Fruit fly (Drosophila melanogaster): Measurements from ENCODE around the gene CG5863.

The CG5863 gene

dm6 chr3R:17426265-17426664, 15.4 kb downstream of the CG5863 start:
- no peak for TF ChIP-seq CG15710 (tag; optimal IDR thresholded peaks at IDR 0.05)
- TF ChIP-seq CG32121 (GFP tag; IDR thresholded peaks at IDR 0.05), result no peak
- no peak for TF ChIP-seq CG8159 (tag; optimal IDR thresholded peaks at IDR 0.05)
- no peak for TF ChIP-seq Pif1B (GFP tag; optimal IDR thresholded peaks at IDR 0.05)
- TF ChIP-seq rn (GFP tag; IDR thresholded peaks at IDR 0.05), result no peak
- TF ChIP-seq fd96Ca (GFP tag; IDR thresholded peaks at IDR 0.05), result no peak
- TF ChIP-seq CG9948 (tag; optimal IDR thresholded peaks at IDR 0.05), result no peak
- no peak for TF ChIP-seq EcR (GFP tag; optimal IDR thresholded peaks at IDR 0.05)
- TF ChIP-seq Ets98B (GFP tag; IDR thresholded peaks at IDR 0.05), result no peak
- no peak for TF ChIP-seq Pif1A (GFP tag; optimal IDR thresholded peaks at IDR 0.05)
- TF ChIP-seq CG12605 (GFP tag; IDR thresholded peaks at IDR 0.05), result no peak
- TF ChIP-seq CG17806 (tag; optimal IDR thresholded peaks at IDR 0.05), result no peak
- TF ChIP-seq CG14655 (GFP tag; optimal IDR thresholded peaks at IDR 0.05), result no peak
- TF ChIP-seq CG10348 (GFP tag; IDR thresholded peaks at IDR 0.05), result no peak
- no peak for TF ChIP-seq CG8301 (tag; optimal IDR thresholded peaks at IDR 0.05)
- TF ChIP-seq Snoo (tag; optimal IDR thresholded peaks at IDR 0.05), result no peak
- no peak for TF ChIP-seq gl (tag; optimal IDR thresholded peaks at IDR 0.05)
- TF ChIP-seq CG34367 (tag; optimal IDR thresholded peaks at IDR 0.05), result no peak
- no peak for TF ChIP-seq CG13204 (GFP tag; optimal IDR thresholded peaks at IDR 0.05)

- TF ChIP-seq EcR (GFP tag; optimal IDR thresholded peaks at IDR 0.05), result no peak
- no peak for TF ChIP-seq Snoo (tag; optimal IDR thresholded peaks at IDR 0.05)
- no peak for TF ChIP-seq rn (GFP tag; IDR thresholded peaks at IDR 0.05)
- no peak for TF ChIP-seq CG13204 (GFP tag; optimal IDR thresholded peaks at IDR 0.05)
- TF ChIP-seq CG14655 (GFP tag; optimal IDR thresholded peaks at IDR 0.05), result peak; percentile 41
- no peak for TF ChIP-seq CG10348 (GFP tag; IDR thresholded peaks at IDR 0.05)
- no peak for TF ChIP-seq D1 (tag; optimal IDR thresholded peaks at IDR 0.05)
- no peak for TF ChIP-seq CG15710 (tag; optimal IDR thresholded peaks at IDR 0.05)
- TF ChIP-seq CG34367 (tag; optimal IDR thresholded peaks at IDR 0.05), result no peak
- no peak for TF ChIP-seq gl (tag; optimal IDR thresholded peaks at IDR 0.05)
- TF ChIP-seq Ets98B (GFP tag; IDR thresholded peaks at IDR 0.05), result peak; percentile 64
- TF ChIP-seq fd96Ca (GFP tag; IDR thresholded peaks at IDR 0.05), result no peak; the same call in 2 of the 3 replicates
- TF ChIP-seq Pif1B (GFP tag; optimal IDR thresholded peaks at IDR 0.05), result no peak
- peak; percentile 60 for TF ChIP-seq CG32121 (GFP tag; IDR thresholded peaks at IDR 0.05)
- TF ChIP-seq Pif1A (GFP tag; optimal IDR thresholded peaks at IDR 0.05), result no peak
- TF ChIP-seq CG17806 (tag; optimal IDR thresholded peaks at IDR 0.05), result no peak
- TF ChIP-seq CG4496 (GFP tag; IDR thresholded peaks at IDR 0.05), result peak; percentile 74; the same call in 2 of the 3 replicates
- TF ChIP-seq CG8159 (tag; optimal IDR thresholded peaks at IDR 0.05), result no peak
- TF ChIP-seq CG9948 (tag; optimal IDR thresholded peaks at IDR 0.05), result no peak
- TF ChIP-seq CG8301 (tag; optimal IDR thresholded peaks at IDR 0.05), result peak; percentile 58
- no peak for TF ChIP-seq CG12605 (GFP tag; IDR thresholded peaks at IDR 0.05)
Measured at dm6 chr3R:17430481-17430880, 19.6 kb downstream of the CG5863 start.

DNA sequence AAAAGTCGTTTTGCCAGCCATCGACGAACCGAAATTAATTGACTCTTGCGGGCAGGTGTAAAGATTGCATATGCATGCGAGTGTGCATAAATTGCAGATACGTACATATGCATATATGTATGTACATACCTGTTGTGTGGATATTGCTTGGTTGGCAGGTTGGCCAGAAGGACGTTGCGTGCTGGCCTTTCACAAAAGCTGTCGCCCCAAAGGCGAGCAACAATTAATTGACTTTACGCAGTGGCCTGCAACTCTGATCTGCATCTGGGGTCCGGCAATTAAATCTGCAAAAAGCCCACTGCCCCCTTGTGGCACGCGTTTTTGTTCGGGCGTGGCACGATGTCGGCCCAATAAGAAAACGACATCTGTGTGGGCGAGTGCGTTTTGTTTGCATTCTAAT, 22.2 kb downstream of the CG5863 start:
- no peak for TF ChIP-seq CG4496 (GFP tag; IDR thresholded peaks at IDR 0.05)
- no peak for TF ChIP-seq CG8159 (tag; optimal IDR thresholded peaks at IDR 0.05)
- no peak for TF ChIP-seq gl (tag; optimal IDR thresholded peaks at IDR 0.05)
- TF ChIP-seq CG13204 (GFP tag; optimal IDR thresholded peaks at IDR 0.05), result no peak
- TF ChIP-seq Snoo (tag; optimal IDR thresholded peaks at IDR 0.05), result no peak
- no peak for TF ChIP-seq CG8301 (tag; optimal IDR thresholded peaks at IDR 0.05)
- TF ChIP-seq Pif1A (GFP tag; optimal IDR thresholded peaks at IDR 0.05), result no peak
- no peak for TF ChIP-seq CG10348 (GFP tag; IDR thresholded peaks at IDR 0.05)
- no peak for TF ChIP-seq CG9948 (tag; optimal IDR thresholded peaks at IDR 0.05)
- no peak for TF ChIP-seq fd96Ca (GFP tag; IDR thresholded peaks at IDR 0.05)
- TF ChIP-seq CG32121 (GFP tag; IDR thresholded peaks at IDR 0.05), result no peak
- no peak for TF ChIP-seq EcR (GFP tag; optimal IDR thresholded peaks at IDR 0.05)
- TF ChIP-seq CG34367 (tag; optimal IDR thresholded peaks at IDR 0.05), result no peak
- TF ChIP-seq Ets98B (GFP tag; IDR thresholded peaks at IDR 0.05), result no peak
- no peak for TF ChIP-seq CG14655 (GFP tag; optimal IDR thresholded peaks at IDR 0.05)
- no peak for TF ChIP-seq CG12605 (GFP tag; IDR thresholded peaks at IDR 0.05)
- TF ChIP-seq D1 (tag; optimal IDR thresholded peaks at IDR 0.05), result no peak
- no peak for TF ChIP-seq rn (GFP tag; IDR thresholded peaks at IDR 0.05)
- TF ChIP-seq CG17806 (tag; optimal IDR thresholded peaks at IDR 0.05), result no peak

DNA sequence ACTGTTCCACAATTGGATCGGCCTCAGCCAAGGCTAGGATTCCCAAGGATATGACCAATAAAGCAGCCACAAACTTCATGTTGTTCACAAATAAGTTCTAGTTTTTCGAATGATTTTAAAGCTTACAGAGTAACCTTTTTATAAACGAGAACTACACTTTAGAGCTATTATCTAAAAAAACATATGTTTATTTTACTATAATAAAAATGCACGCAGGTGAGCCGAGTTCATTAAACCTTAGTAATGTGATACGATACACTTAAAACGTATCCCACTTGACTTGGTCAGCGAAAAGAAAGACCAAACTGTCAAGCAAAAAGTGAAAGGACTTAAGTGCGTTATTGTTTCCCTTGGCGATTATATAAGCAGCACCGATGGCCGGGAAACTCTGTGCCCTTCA, 23.4 kb downstream of the CG5863 start, which contains the start of gene CG44090:
Gene CG44090 (minus strand): TSS at position 101 of the 400 bp plus-strand sequence.
- TF ChIP-seq Ets98B (GFP tag; IDR thresholded peaks at IDR 0.05), result no peak
- TF ChIP-seq CG17806 (tag; optimal IDR thresholded peaks at IDR 0.05), result no peak
- TF ChIP-seq CG8301 (tag; optimal IDR thresholded peaks at IDR 0.05), result no peak

DNA sequence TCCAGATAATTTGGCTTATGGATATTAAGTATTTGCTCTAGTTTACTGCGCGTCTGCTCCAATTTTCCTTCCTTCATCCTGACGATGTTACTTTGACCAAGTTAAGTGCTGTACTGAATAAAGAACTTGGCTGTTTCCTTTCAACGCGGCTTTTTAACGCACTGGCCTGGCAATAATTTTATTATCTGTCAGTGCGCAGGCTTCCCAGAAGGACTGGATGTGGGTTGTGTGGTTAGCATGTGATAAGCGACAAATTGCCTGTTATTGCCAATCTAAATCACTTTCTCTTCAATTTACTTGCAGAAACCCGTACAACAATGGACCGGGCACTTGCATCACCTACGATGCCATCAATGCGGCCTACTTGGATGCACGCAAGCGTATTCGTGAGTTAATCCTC, 29.7 kb downstream of the CG5863 start, which contains the start of gene CG14331:
Gene CG14331 (minus strand): TSS at position 101 of the 400 bp plus-strand sequence.
- TF ChIP-seq CG8159 (tag; optimal IDR thresholded peaks at IDR 0.05), result no peak
- no peak for TF ChIP-seq CG8301 (tag; optimal IDR thresholded peaks at IDR 0.05)
- TF ChIP-seq CG17806 (tag; optimal IDR thresholded peaks at IDR 0.05), result no peak
- no peak for TF ChIP-seq CG10348 (GFP tag; IDR thresholded peaks at IDR 0.05)
- TF ChIP-seq Pif1B (GFP tag; optimal IDR thresholded peaks at IDR 0.05), result no peak
- no peak for TF ChIP-seq CG4496 (GFP tag; IDR thresholded peaks at IDR 0.05)
- TF ChIP-seq rn (GFP tag; IDR thresholded peaks at IDR 0.05), result no peak
- TF ChIP-seq CG12605 (GFP tag; IDR thresholded peaks at IDR 0.05), result no peak
- no peak for TF ChIP-seq Snoo (tag; optimal IDR thresholded peaks at IDR 0.05)

DNA sequence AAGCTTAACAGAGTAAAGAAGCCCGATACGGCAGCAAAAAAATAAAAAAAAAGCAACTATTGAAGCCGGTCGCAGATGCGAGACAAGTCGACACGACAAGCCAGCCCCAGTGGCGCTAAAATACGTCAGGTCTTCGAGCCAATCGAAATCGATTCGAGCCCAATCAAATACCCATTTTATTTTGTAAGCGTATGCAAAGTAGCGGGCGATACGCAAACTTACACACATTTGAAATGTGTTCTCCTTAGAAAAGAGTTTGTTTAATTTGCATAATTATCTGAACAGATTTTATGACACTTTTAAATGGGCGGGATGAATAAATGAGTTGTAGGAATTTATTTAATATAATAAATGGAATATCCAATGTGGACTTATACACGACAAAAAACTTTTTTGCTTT, 36.7 kb downstream of the CG5863 start:
- no peak for TF ChIP-seq fd96Ca (GFP tag; IDR thresholded peaks at IDR 0.05)
- no peak for TF ChIP-seq CG14655 (GFP tag; optimal IDR thresholded peaks at IDR 0.05)
- no peak for TF ChIP-seq EcR (GFP tag; optimal IDR thresholded peaks at IDR 0.05)
- TF ChIP-seq CG13204 (GFP tag; optimal IDR thresholded peaks at IDR 0.05), result no peak
- TF ChIP-seq CG17806 (tag; optimal IDR thresholded peaks at IDR 0.05), result no peak
- no peak for TF ChIP-seq CG9948 (tag; optimal IDR thresholded peaks at IDR 0.05)
- no peak for TF ChIP-seq Pif1A (GFP tag; optimal IDR thresholded peaks at IDR 0.05)
- no peak for TF ChIP-seq CG34367 (tag; optimal IDR thresholded peaks at IDR 0.05)
- TF ChIP-seq Snoo (tag; optimal IDR thresholded peaks at IDR 0.05), result no peak
- no peak for TF ChIP-seq CG12605 (GFP tag; IDR thresholded peaks at IDR 0.05)
- TF ChIP-seq rn (GFP tag; IDR thresholded peaks at IDR 0.05), result no peak
- TF ChIP-seq Pif1B (GFP tag; optimal IDR thresholded peaks at IDR 0.05), result no peak
- TF ChIP-seq gl (tag; optimal IDR thresholded peaks at IDR 0.05), result no peak
- no peak for TF ChIP-seq CG32121 (GFP tag; IDR thresholded peaks at IDR 0.05)
- no peak for TF ChIP-seq CG8159 (tag; optimal IDR thresholded peaks at IDR 0.05)
- no peak for TF ChIP-seq CG15710 (tag; optimal IDR thresholded peaks at IDR 0.05)
- TF ChIP-seq CG8301 (tag; optimal IDR thresholded peaks at IDR 0.05), result no peak

All from whole organism, pupa.